Fruit fly (Drosophila melanogaster) whole organism, pupa: Measurements from ENCODE around the gene Mipp2.
A peak's percentile ranks its signal among the peaks of the same experiment; 100 is the strongest.

Experiments used
- CG12605 ChIP-seq: fragments of 200-800 bp; sonication (Bioruptor generic); IDR thresholded peaks from 2 replicates; pipeline ENCODE4 v1.3.6; 2022; ENCODE audit warnings: missing biosample characterization, missing genetic modification characterization
- CG13204 ChIP-seq: fragments of 200-800 bp; sonication (Bioruptor generic); optimal IDR thresholded peaks from 2 replicates; lab custom pipeline; 2018; ENCODE audit warnings: missing biosample characterization, mild to moderate bottlenecking, missing genetic modification characterization, moderate library complexity
- CG17806 ChIP-seq: fragments of 200-800 bp; sonication (Bioruptor generic); optimal IDR thresholded peaks from 2 replicates; lab custom pipeline; 2018; ENCODE audit warnings: missing biosample characterization, mild to moderate bottlenecking, missing genetic modification characterization, moderate library complexity
- CG34367 ChIP-seq: fragments of 200-800 bp; sonication (Bioruptor generic); optimal IDR thresholded peaks from 2 replicates; lab custom pipeline; 2018; ENCODE audit warnings: missing biosample characterization, mild to moderate bottlenecking, missing genetic modification characterization
- CG4496 ChIP-seq: fragments of 200-800 bp; sonication (Bioruptor generic); IDR thresholded peaks from 3 replicates; pipeline ENCODE4 v1.3.6; 2022; ENCODE audit warnings: missing biosample characterization, missing genetic modification characterization
- D1 ChIP-seq: fragments of 200-800 bp; sonication (Bioruptor generic); optimal IDR thresholded peaks from 2 replicates; lab custom pipeline; 2018; ENCODE audit warnings: missing biosample characterization, mild to moderate bottlenecking, missing genetic modification characterization, moderate library complexity

DNA sequence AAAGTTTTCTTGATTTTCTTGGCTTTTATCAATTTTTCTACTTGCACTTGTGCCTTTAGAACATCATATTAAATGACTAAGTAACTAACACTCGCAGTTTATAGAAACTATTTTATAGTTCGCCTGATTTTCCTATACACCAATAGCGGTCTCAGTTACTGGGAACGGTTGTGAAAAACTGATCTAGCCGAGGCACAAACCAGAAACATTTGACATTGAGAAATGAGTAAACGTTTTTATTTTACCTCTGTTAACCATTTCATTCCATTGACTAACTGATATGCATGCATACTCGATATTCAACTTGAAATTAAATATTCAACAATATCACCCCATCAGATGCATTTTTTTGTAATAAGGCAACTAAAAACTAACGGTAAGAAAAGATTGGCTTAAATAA is 55.9 kb downstream of the Mipp2 start:
- TF ChIP-seq CG13204 = no peak
- no peak for TF ChIP-seq CG17806 (tag; lab: Kevin White, UChicago)
- 0 out of 3 replicates have a peak, but pooled peaks have one; percentile 31 for TF ChIP-seq CG4496 (GFP tag; lab: Robert Waterston, UW)
- TF ChIP-seq CG12605 (GFP tag; lab: Robert Waterston, UW) = no peak
- no peak for TF ChIP-seq CG34367 (tag; lab: Kevin White, UChicago)
- no peak for TF ChIP-seq D1
